Worm (Caenorhabditis elegans): ENCODE measurements around the gene cut-3.
"Not testable (repeated sequence)": the region's sequence is repeated elsewhere in the genome, so short reads cannot be mapped to it uniquely, and the experiment has no call there.

DNA sequence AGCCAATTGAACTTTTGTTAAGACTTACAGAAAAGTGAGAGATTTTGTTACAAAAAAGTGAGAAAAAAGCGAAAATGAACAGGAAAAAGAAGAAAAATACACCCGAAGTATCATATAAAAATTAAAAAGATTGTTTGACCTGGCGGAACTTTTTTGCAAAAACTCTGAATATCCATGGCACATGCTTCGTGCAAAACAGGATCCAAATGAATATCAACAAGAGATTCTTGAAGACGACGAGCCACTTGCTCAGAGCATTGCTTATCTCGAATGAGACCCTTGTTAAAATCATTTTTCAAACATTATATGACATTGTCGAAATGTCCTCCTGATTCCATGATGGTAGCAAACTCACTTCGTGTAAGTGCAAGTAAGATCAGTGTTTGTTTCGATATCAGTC is 26.8 kb downstream of the cut-3 start, which contains the start of gene F14E5.8:
- TF ChIP-seq nhr-232 (tag; optimal IDR thresholded peaks at IDR 0.05); dve-1 (tag; optimal IDR thresholded peaks at IDR 0.05); C38D4.7 (GFP tag; optimal IDR thresholded peaks at IDR 0.05); ama-1 (optimal IDR thresholded peaks at IDR 0.05); ceh-2 (tag; optimal IDR thresholded peaks at IDR 0.05); nfya-1 (tag; optimal IDR thresholded peaks at IDR 0.05); fkh-6 (tag; optimal IDR thresholded peaks at IDR 0.05); nhr-11 (tag; optimal IDR thresholded peaks at IDR 0.05); rnt-1 (tag; optimal IDR thresholded peaks at IDR 0.05); ets-4 (tag; optimal IDR thresholded peaks at IDR 0.05); K09A11.1 (tag; optimal IDR thresholded peaks at IDR 0.05; ENCODE audit: insufficient read depth); elt-2 (tag; optimal IDR thresholded peaks at IDR 0.05); ahr-1 (tag; optimal IDR thresholded peaks at IDR 0.05); odd-2 (tag; optimal IDR thresholded peaks at IDR 0.05): not testable (repeated sequence)

Data from whole organism, late embryonic.